Fruit fly (Drosophila melanogaster) whole organism, embryonic: Measurements from ENCODE around the gene dUTPase.
A peak's percentile ranks its signal among the peaks of the same experiment; 100 is the strongest.

Experiments
- Ada2b ChIP-seq: fragments of 200-800 bp; sonication (Bioruptor generic); IDR thresholded peaks from 2 replicates; pipeline ENCODE4 v1.3.6; 2022; ENCODE audit warnings: missing biosample characterization, missing genetic modification characterization
- Antp ChIP-seq: fragments of 200-800 bp; sonication (Bioruptor generic); optimal IDR thresholded peaks from 3 replicates; lab custom pipeline; 2016; ENCODE audit warnings: missing biosample characterization, missing genetic modification characterization
- Atf-2 ChIP-seq: fragments of 200-800 bp; sonication (Bioruptor generic); optimal IDR thresholded peaks from 2 replicates; lab custom pipeline; 2016; ENCODE audit warnings: missing biosample characterization, missing genetic modification characterization
- B-H2 ChIP-seq: fragments of 200-800 bp; sonication (Bioruptor generic); optimal IDR thresholded peaks from 2 replicates; lab custom pipeline; 2018; ENCODE audit warnings: missing biosample characterization, mild to moderate bottlenecking, missing genetic modification characterization
- Blimp-1 ChIP-seq: fragments of 200-800 bp; sonication (Bioruptor generic); optimal IDR thresholded peaks from 3 replicates; lab custom pipeline; 2018; ENCODE audit warnings: missing biosample characterization, missing genetic modification characterization, mild to moderate bottlenecking, moderate library complexity, missing genetic modification reagents
- CG10147 ChIP-seq: fragments of 200-800 bp; sonication (Bioruptor generic); optimal IDR thresholded peaks from 2 replicates; lab custom pipeline; 2019; ENCODE audit warnings: missing biosample characterization, mild to moderate bottlenecking, missing genetic modification characterization, moderate library complexity
- CG10209 ChIP-seq: fragments of 200-800 bp; sonication (Bioruptor generic); optimal IDR thresholded peaks from 3 replicates; lab custom pipeline; 2017; ENCODE audit warnings: missing biosample characterization, mild to moderate bottlenecking, missing genetic modification characterization, missing genetic modification reagents
- CG11504 ChIP-seq: fragments of 200-800 bp; sonication (Bioruptor generic); optimal IDR thresholded peaks from 3 replicates; lab custom pipeline; 2019; ENCODE audit warnings: missing biosample characterization, mild to moderate bottlenecking, missing genetic modification characterization, moderate library complexity
- CG11723 ChIP-seq: fragments of 200-800 bp; sonication (Bioruptor generic); optimal IDR thresholded peaks from 2 replicates; lab custom pipeline; 2017; ENCODE audit warnings: missing biosample characterization, mild to moderate bottlenecking, missing genetic modification characterization
- CG14860 ChIP-seq: fragments of 200-800 bp; sonication (Bioruptor generic); IDR thresholded peaks from 3 replicates; pipeline ENCODE4 v1.3.6; 2022; ENCODE audit warnings: missing biosample characterization, missing genetic modification characterization; ENCODE audit not compliant: partially characterized antibody
- CG15269 ChIP-seq: fragments of 200-800 bp; sonication (Bioruptor generic); optimal IDR thresholded peaks from 2 replicates; lab custom pipeline; 2018; ENCODE audit warnings: missing biosample characterization, mild to moderate bottlenecking, missing genetic modification characterization, moderate library complexity
- CG1603 ChIP-seq: fragments of 200-800 bp; sonication (Bioruptor generic); optimal IDR thresholded peaks from 2 replicates; lab custom pipeline; 2019; ENCODE audit warnings: missing biosample characterization, mild to moderate bottlenecking, missing genetic modification characterization, moderate library complexity
- CG33213 ChIP-seq: fragments of 200-800 bp; sonication (Bioruptor generic); optimal IDR thresholded peaks from 3 replicates; lab custom pipeline; 2016; ENCODE audit warnings: missing biosample characterization, missing genetic modification characterization
- CG6683 ChIP-seq: fragments of 200-800 bp; sonication (Bioruptor generic); optimal IDR thresholded peaks from 2 replicates; lab custom pipeline; 2017; ENCODE audit warnings: missing biosample characterization, mild to moderate bottlenecking, missing genetic modification characterization, missing genetic modification reagents
- CG7271 ChIP-seq: fragments of 200-800 bp; sonication (Bioruptor generic); optimal IDR thresholded peaks from 2 replicates; lab custom pipeline; 2018; ENCODE audit warnings: missing biosample characterization, mild to moderate bottlenecking, missing genetic modification characterization, moderate library complexity
- CG8290 ChIP-seq, 3 experiments: fragments of 200-800 bp; sonication (Bioruptor generic); optimal IDR thresholded peaks; 2 replicates each; lab custom pipeline; 2016 to 2019; ENCODE audit warnings: missing biosample characterization in 3 of 3, missing genetic modification characterization in 3 of 3, mild to moderate bottlenecking in 2 of 3, moderate library complexity in 1 of 3
- CG8388 ChIP-seq: fragments of 200-800 bp; sonication (Bioruptor generic); optimal IDR thresholded peaks from 2 replicates; lab custom pipeline; 2019; ENCODE audit warnings: missing biosample characterization, mild to moderate bottlenecking, missing genetic modification characterization, moderate library complexity
- CG8924 ChIP-seq: fragments of 200-800 bp; optimal IDR thresholded peaks from 3 replicates; lab custom pipeline; 2019; ENCODE audit warnings: missing biosample characterization, mild to moderate bottlenecking, missing genetic modification characterization, moderate library complexity
- CG9876 ChIP-seq: fragments of 200-800 bp; sonication (Bioruptor generic); optimal IDR thresholded peaks from 2 replicates; lab custom pipeline; 2016; ENCODE audit warnings: missing biosample characterization, missing genetic modification characterization
- Chrac-16 ChIP-seq: fragments of 200-800 bp; sonication (Bioruptor generic); optimal IDR thresholded peaks from 3 replicates; lab custom pipeline; 2016; ENCODE audit warnings: missing biosample characterization, missing genetic modification characterization
- D ChIP-seq, 2 experiments: fragments of 200-800 bp in 1 of 2; fragments of >200 bp in 1 of 2; sonication (Bioruptor generic) in 1 of 2; optimal IDR thresholded peaks; 2 replicates in 1 of 2; 3 replicates in 1 of 2; lab custom pipeline; 2017; ENCODE audit warnings: mild to moderate bottlenecking in 1 of 2, missing biosample characterization in 1 of 2, missing genetic modification characterization in 1 of 2, missing genetic modification reagents in 1 of 2
- D19B ChIP-seq: fragments of 200-800 bp; sonication (Bioruptor generic); optimal IDR thresholded peaks from 2 replicates; lab custom pipeline; 2017; ENCODE audit warnings: missing biosample characterization, mild to moderate bottlenecking, missing genetic modification characterization
- Dll ChIP-seq: fragments of 200-800 bp; sonication (Bioruptor generic); IDR thresholded peaks from 4 replicates; pipeline ENCODE4 v1.3.6; 2022; ENCODE audit warnings: missing biosample characterization, missing genetic modification characterization; ENCODE audit not compliant: partially characterized antibody
- Doc3 ChIP-seq: fragments of 200-800 bp; sonication (Bioruptor generic); IDR thresholded peaks from 3 replicates; pipeline ENCODE4 v1.3.6; 2022; ENCODE audit warnings: missing biosample characterization, missing genetic modification characterization; ENCODE audit not compliant: partially characterized antibody
- Dref ChIP-seq: fragments of 200-800 bp; sonication (Bioruptor generic); IDR thresholded peaks from 2 replicates; pipeline ENCODE4 v1.3.6; 2022; ENCODE audit warnings: missing biosample characterization, missing genetic modification characterization
- GATAe ChIP-seq: fragments of 200-800 bp; sonication (Bioruptor generic); conservative IDR thresholded peaks from 2 replicates; pipeline ENCODE4 v1.3.6; 2022; ENCODE audit warnings: missing biosample characterization, missing genetic modification characterization
- HmgD ChIP-seq: fragments of 200-800 bp; sonication (Bioruptor generic); optimal IDR thresholded peaks from 3 replicates; lab custom pipeline; 2016; ENCODE audit warnings: missing biosample characterization, missing genetic modification characterization
- Hsf ChIP-seq: fragments of 200-800 bp; sonication (Bioruptor generic); optimal IDR thresholded peaks from 3 replicates; lab custom pipeline; 2016; ENCODE audit warnings: missing biosample characterization, missing genetic modification characterization
- MBD-R2 ChIP-seq: fragments of 200-800 bp; sonication (Bioruptor generic); IDR thresholded peaks from 2 replicates; pipeline ENCODE4 v1.3.6; 2022; ENCODE audit warnings: missing biosample characterization, missing genetic modification characterization
- Mes4 ChIP-seq: fragments of 200-800 bp; sonication (Bioruptor generic); optimal IDR thresholded peaks from 2 replicates; lab custom pipeline; 2016; ENCODE audit warnings: missing biosample characterization, missing genetic modification characterization
- Myb ChIP-seq: fragments of 200-800 bp; sonication (Bioruptor generic); optimal IDR thresholded peaks from 2 replicates; lab custom pipeline; 2016; ENCODE audit warnings: missing biosample characterization, missing genetic modification characterization
- PHDP ChIP-seq: fragments of 200-800 bp; sonication (Bioruptor generic); optimal IDR thresholded peaks from 3 replicates; lab custom pipeline; 2018; ENCODE audit warnings: missing biosample characterization, mild to moderate bottlenecking, missing genetic modification characterization, moderate library complexity
- Six4 ChIP-seq: fragments of 200-800 bp; sonication (Bioruptor generic); optimal IDR thresholded peaks from 2 replicates; lab custom pipeline; 2016; ENCODE audit warnings: missing biosample characterization, missing genetic modification characterization
- Tbp ChIP-seq: fragments of >200 bp; optimal IDR thresholded peaks from 2 replicates; lab custom pipeline; 2018; ENCODE audit warnings: missing biosample characterization, missing genetic modification characterization
- Usf ChIP-seq: fragments of 200-800 bp; sonication (Bioruptor generic); optimal IDR thresholded peaks from 2 replicates; lab custom pipeline; 2017; ENCODE audit warnings: missing genotype, missing biosample characterization, missing genetic modification characterization
- abd-A ChIP-seq: fragments of 200-800 bp; sonication (Bioruptor generic); optimal IDR thresholded peaks from 3 replicates; lab custom pipeline; 2019; ENCODE audit warnings: missing biosample characterization, mild to moderate bottlenecking, missing genetic modification characterization, moderate library complexity
- amos ChIP-seq: fragments of 200-800 bp; sonication (Bioruptor generic); IDR thresholded peaks from 2 replicates; pipeline ENCODE4 v1.3.6; 2022; ENCODE audit warnings: missing biosample characterization, missing genetic modification characterization; ENCODE audit not compliant: partially characterized antibody
- ara ChIP-seq: fragments of 200-800 bp; sonication (Bioruptor generic); IDR thresholded peaks from 2 replicates; pipeline ENCODE4 v1.3.6; 2022; ENCODE audit warnings: missing biosample characterization, missing genetic modification characterization
- bowl ChIP-seq: fragments of 200-800 bp; sonication (Bioruptor generic); IDR thresholded peaks from 2 replicates; pipeline ENCODE4 v1.3.6; 2022; ENCODE audit warnings: missing biosample characterization, missing genetic modification characterization
- ems ChIP-seq: fragments of 200-800 bp; sonication (Bioruptor generic); optimal IDR thresholded peaks from 3 replicates; lab custom pipeline; 2016; ENCODE audit warnings: missing biosample characterization, missing genetic modification characterization
- ewg ChIP-seq: fragments of 200-800 bp; sonication (Bioruptor generic); optimal IDR thresholded peaks from 3 replicates; lab custom pipeline; 2017; ENCODE audit warnings: mild to moderate bottlenecking, missing biosample characterization, missing genetic modification reagents, missing genetic modification characterization
- ftz-f1 ChIP-seq: fragments of 200-800 bp; sonication (Bioruptor generic); optimal IDR thresholded peaks from 2 replicates; lab custom pipeline; 2016; ENCODE audit warnings: missing biosample characterization, missing genetic modification characterization
- hb ChIP-seq: fragments of 200-800 bp; sonication (Bioruptor generic); IDR thresholded peaks from 3 replicates; pipeline ENCODE4 v1.3.6; 2022; ENCODE audit warnings: missing biosample characterization, missing genetic modification characterization; ENCODE audit not compliant: partially characterized antibody
- ind ChIP-seq: fragments of 200-800 bp; sonication (Bioruptor generic); optimal IDR thresholded peaks from 3 replicates; lab custom pipeline; 2016; ENCODE audit warnings: missing biosample characterization, missing genetic modification characterization
- inv ChIP-seq: fragments of 200-800 bp; sonication (Bioruptor generic); IDR thresholded peaks from 2 replicates; pipeline ENCODE4 v1.3.6; 2022; ENCODE audit warnings: missing biosample characterization, missing genetic modification characterization; ENCODE audit not compliant: partially characterized antibody
- kah ChIP-seq: fragments of 200-800 bp; sonication (Bioruptor generic); optimal IDR thresholded peaks from 2 replicates; lab custom pipeline; 2018; ENCODE audit warnings: missing biosample characterization, mild to moderate bottlenecking, missing genetic modification characterization
- unpg ChIP-seq: fragments of 200-800 bp; sonication (Bioruptor generic); optimal IDR thresholded peaks from 3 replicates; lab custom pipeline; 2018; ENCODE audit warnings: missing biosample characterization, mild to moderate bottlenecking, missing genetic modification characterization, moderate library complexity
- vvl ChIP-seq: fragments of 200-800 bp; sonication (Bioruptor generic); IDR thresholded peaks from 2 replicates; pipeline ENCODE4 v1.3.6; 2022; ENCODE audit warnings: missing biosample characterization, missing genetic modification characterization

Gene dUTPase

DNA sequence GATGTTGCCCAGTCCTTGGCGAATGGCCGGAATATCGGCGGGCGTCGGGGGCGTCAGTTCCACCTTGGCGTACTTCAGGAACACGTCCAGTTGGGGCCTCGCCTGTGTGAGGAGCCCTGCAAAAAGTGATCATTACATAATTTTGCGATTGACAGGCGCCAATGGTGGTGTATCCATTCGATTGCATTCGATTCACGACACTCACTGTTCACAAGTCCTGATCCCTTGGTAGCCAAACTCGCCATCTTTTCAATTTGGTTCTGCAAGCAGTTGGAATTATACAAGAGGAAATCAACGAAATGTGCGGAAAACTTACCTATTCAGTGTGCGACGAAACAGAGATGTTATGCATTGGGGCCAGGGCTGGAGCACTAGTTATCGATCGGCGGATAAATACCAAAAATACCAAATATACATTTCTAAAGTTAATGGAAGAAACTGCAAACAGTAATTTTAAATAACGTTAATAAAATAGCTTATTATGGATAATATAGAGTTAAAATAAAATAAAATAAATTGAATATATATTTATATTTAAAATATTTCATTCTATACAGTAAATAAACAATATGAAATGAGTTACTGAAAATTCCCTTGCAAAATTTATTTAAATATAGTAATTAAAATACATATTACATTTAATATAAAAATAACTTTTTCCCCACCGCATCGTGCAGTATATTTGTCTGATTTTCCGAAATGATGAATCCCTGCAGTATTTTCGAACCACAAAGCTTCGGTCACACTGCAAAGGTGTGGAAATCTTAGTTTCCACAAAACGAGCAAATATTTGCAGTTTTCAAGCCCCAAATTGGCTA lies 34.9 kb upstream of the dUTPase start, which contains the start of the genes ATPsynG and SCAR (continued):
- TF ChIP-seq unpg (GFP tag; lab: Kevin White, UChicago) = no peak
- TF ChIP-seq Dref (GFP tag; lab: Robert Waterston, UW) = peak; percentile 56
- TF ChIP-seq Antp (GFP tag; lab: Kevin White, UChicago) = no peak
- no peak for TF ChIP-seq Six4 (GFP tag; lab: Kevin White, UChicago)
- TF ChIP-seq inv (GFP tag; lab: Robert Waterston, UW) = no peak
- TF ChIP-seq Chrac-16 (GFP tag; lab: Kevin White, UChicago) = no peak
- TF ChIP-seq Hsf (GFP tag; lab: Kevin White, UChicago) = no peak
- peak; percentile 31 for TF ChIP-seq ftz-f1
- no peak for TF ChIP-seq GATAe (GFP tag; lab: Robert Waterston, UW)
- TF ChIP-seq D (optimal IDR thresholded peaks at IDR 0.05; lab: Kevin White, UChicago) = no peak
- TF ChIP-seq D (GFP tag; optimal IDR thresholded peaks at IDR 0.05; lab: Kevin White, UChicago) = no peak
- no peak for TF ChIP-seq CG10209 (GFP tag; lab: Kevin White, UChicago)
- no peak for TF ChIP-seq CG14860
- TF ChIP-seq CG15269 = no peak
- peak; percentile 46 for TF ChIP-seq MBD-R2 (GFP tag; lab: Robert Waterston, UW)
- TF ChIP-seq CG8924 = peak; percentile 29
- no peak for TF ChIP-seq Atf-2 (GFP tag; lab: Kevin White, UChicago)
- TF ChIP-seq Doc3 = no peak
- no peak for TF ChIP-seq Blimp-1
- TF ChIP-seq CG11723 (GFP tag; lab: Kevin White, UChicago) = no peak
- TF ChIP-seq CG1603 = no peak
- no peak for TF ChIP-seq B-H2 (GFP tag; lab: Kevin White, UChicago)
- no peak for TF ChIP-seq Tbp
- TF ChIP-seq ind (GFP tag; lab: Kevin White, UChicago) = no peak
- no peak for TF ChIP-seq Mes4 (GFP tag; lab: Kevin White, UChicago)
- TF ChIP-seq CG9876 (GFP tag; lab: Kevin White, UChicago) = no peak
- no peak for TF ChIP-seq CG6683
- TF ChIP-seq ara (GFP tag; lab: Robert Waterston, UW) = no peak
- no peak for TF ChIP-seq CG11504
- peak; percentile 11 for TF ChIP-seq Myb (GFP tag; lab: Kevin White, UChicago)
- no peak for TF ChIP-seq PHDP (tag; lab: Kevin White, UChicago)
- no peak for TF ChIP-seq ems (GFP tag; lab: Kevin White, UChicago)
- TF ChIP-seq kah = no peak
- TF ChIP-seq Usf (GFP tag; lab: Kevin White, UChicago) = no peak
- peak; percentile 16 for TF ChIP-seq CG8388 (GFP tag; lab: Kevin White, UChicago)
- TF ChIP-seq CG33213 (GFP tag; lab: Kevin White, UChicago) = no peak
- TF ChIP-seq abd-A (tag; lab: Kevin White, UChicago) = no peak
- no peak for TF ChIP-seq bowl (GFP tag; lab: Robert Waterston, UW)
- no peak for TF ChIP-seq hb
- no peak for TF ChIP-seq CG7271
- TF ChIP-seq vvl (GFP tag; lab: Robert Waterston, UW) = no peak
- TF ChIP-seq amos = no peak; the same call in 1 of the 2 replicates
- no peak for TF ChIP-seq D19B (GFP tag; lab: Kevin White, UChicago)
- no peak for TF ChIP-seq Dll (GFP tag; lab: Robert Waterston, UW)
- TF ChIP-seq CG10147 (GFP tag; lab: Kevin White, UChicago) = no peak
- no peak for TF ChIP-seq ewg
- TF ChIP-seq CG8290 (GFP tag; optimal IDR thresholded peaks at IDR 0.05; lab: Kevin White, UChicago) = no peak
- no peak for TF ChIP-seq CG8290 (tag; optimal IDR thresholded peaks at IDR 0.05; lab: Kevin White, UChicago)
- TF ChIP-seq Ada2b (GFP tag; lab: Robert Waterston, UW) = no peak
- TF ChIP-seq HmgD (GFP tag; lab: Kevin White, UChicago) = no peak
